Fruit fly (Drosophila melanogaster) S2 (cell line): Measurements from ENCODE around the gene Lon.

Experiments used
- CG8478 ChIP-seq: fragments of >200 bp; optimal IDR thresholded peaks from 2 replicates; lab custom pipeline; 2018
- CTCF ChIP-seq, 2 experiments: fragments of >200 bp; optimal IDR thresholded peaks; 2 replicates each; lab custom pipeline; 2018

DNA sequence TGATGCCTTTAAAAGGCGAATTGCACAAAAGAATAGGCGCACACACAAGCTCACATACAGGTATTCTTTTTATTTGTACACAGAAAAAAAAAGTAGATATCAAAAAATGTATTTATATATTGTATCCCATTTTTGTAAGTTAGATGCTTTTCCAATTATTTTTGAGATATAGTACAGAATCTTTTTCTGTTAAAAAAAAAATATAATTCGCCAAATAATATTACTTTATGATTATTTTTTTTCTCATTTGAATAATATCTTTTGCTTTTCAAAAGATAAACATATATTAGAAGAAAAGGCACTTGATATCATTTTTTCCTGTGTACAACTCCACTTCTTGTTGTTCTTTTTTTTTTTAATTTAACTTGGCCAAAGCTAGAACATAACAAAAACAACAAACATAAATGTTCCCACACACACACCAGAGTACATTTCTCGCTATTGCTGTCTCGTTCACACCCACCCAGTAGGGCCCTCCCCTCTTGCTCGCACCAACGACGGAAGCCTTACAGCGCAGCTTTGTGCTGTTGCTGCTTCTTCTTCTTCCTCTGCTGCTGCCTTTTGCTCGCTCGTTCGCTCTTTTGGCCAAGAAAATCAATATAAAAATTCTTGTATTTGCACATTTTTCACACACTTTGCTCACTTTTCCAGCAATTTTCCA, 22.9 kb upstream of the Lon start:
- TF ChIP-seq CG8478 (lab: Kevin White, UChicago), result no peak
- TF ChIP-seq CTCF (optimal IDR thresholded peaks at IDR 0.05; lab: Kevin White, UChicago), result no peak
